ENCODE assay signal across 1 fruit fly cellular context in genomic region chr3R:29773833-29774324, dm6.
TF ChIP-seq lines count a peak whose summit lies in the region.

No protein-coding gene starts in this region.

TF ChIP-seq in whole organism, embryonic, 481 proteins besides CTCF, POLR2A, EP300 and RAD21 (continued from another document and continues in another):
- TF ChIP-seq CG5180 (GFP tag; optimal IDR thresholded peaks at IDR 0.05; lab: Kevin White, UChicago), result peak; percentile 9
- TF ChIP-seq eve (GFP tag; optimal IDR thresholded peaks at IDR 0.05; lab: Kevin White, UChicago), result peak in 1 of 2 experiments; percentile 96
- TF ChIP-seq Atf6 (GFP tag; IDR thresholded peaks at IDR 0.05; lab: Robert Waterston, UW), result peak; percentile 63
- no peak for TF ChIP-seq CG2202 (tag; optimal IDR thresholded peaks at IDR 0.05; lab: Kevin White, UChicago)
- TF ChIP-seq disco-r (GFP tag; optimal IDR thresholded peaks at IDR 0.05; lab: Kevin White, UChicago), result peak; percentile 48
- no peak for TF ChIP-seq CG15073 (GFP tag; optimal IDR thresholded peaks at IDR 0.05; lab: Kevin White, UChicago)
- peak; percentile 70 for TF ChIP-seq CG14441 (GFP tag; IDR thresholded peaks at IDR 0.05; lab: Robert Waterston, UW)
- no peak for TF ChIP-seq Dfd (GFP tag; optimal IDR thresholded peaks at IDR 0.05; lab: Kevin White, UChicago)
- TF ChIP-seq Ets97D (GFP tag; optimal IDR thresholded peaks at IDR 0.05; lab: Kevin White, UChicago), result peak; percentile 31
- TF ChIP-seq CG3407 (GFP tag; optimal IDR thresholded peaks at IDR 0.05; lab: Kevin White, UChicago), result peak; percentile 18
- peak; percentile 18 for TF ChIP-seq ATbp (GFP tag; optimal IDR thresholded peaks at IDR 0.05; lab: Kevin White, UChicago)
- peak; percentile 59 for TF ChIP-seq ci (GFP tag; IDR thresholded peaks at IDR 0.05; lab: Robert Waterston, UW)
- peak; percentile 41 for TF ChIP-seq CG11723 (GFP tag; optimal IDR thresholded peaks at IDR 0.05; lab: Kevin White, UChicago)
- TF ChIP-seq Med (GFP tag; lab: Kevin White, UChicago), result peak; percentile 96
- no peak for TF ChIP-seq D (optimal IDR thresholded peaks at IDR 0.05; lab: Kevin White, UChicago)
- TF ChIP-seq D (GFP tag; optimal IDR thresholded peaks at IDR 0.05; lab: Kevin White, UChicago), result peak; percentile 19
- TF ChIP-seq CG16779 (GFP tag; IDR thresholded peaks at IDR 0.05; lab: Robert Waterston, UW), result 0 out of 2 replicates have a peak, but pooled peaks have one; percentile 6
- peak; percentile 78 for TF ChIP-seq Ptx1 (GFP tag; IDR thresholded peaks at IDR 0.05; lab: Robert Waterston, UW)
- TF ChIP-seq ken (GFP tag; IDR thresholded peaks at IDR 0.05; lab: Robert Waterston, UW), result peak; percentile 61; the same call in 1 of the 3 replicates
- no peak for TF ChIP-seq CG9797 (GFP tag; optimal IDR thresholded peaks at IDR 0.05; lab: Kevin White, UChicago)
- TF ChIP-seq Vsx1 (GFP tag; optimal IDR thresholded peaks at IDR 0.05; lab: Kevin White, UChicago), result no peak
- peak; percentile 34 for TF ChIP-seq E2f2 (GFP tag; IDR thresholded peaks at IDR 0.05; lab: Robert Waterston, UW)
- TF ChIP-seq CG7357 (GFP tag; IDR thresholded peaks at IDR 0.05; lab: Robert Waterston, UW), result peak; percentile 66; the same call in 2 of the 3 replicates
- no peak for TF ChIP-seq dan (GFP tag; IDR thresholded peaks at IDR 0.05; lab: Robert Waterston, UW)
- peak; percentile 64; the same call in 1 of the 2 replicates for TF ChIP-seq CG4730 (GFP tag; IDR thresholded peaks at IDR 0.05; lab: Robert Waterston, UW)
- peak; percentile 47 for TF ChIP-seq scrt (GFP tag; optimal IDR thresholded peaks at IDR 0.05; lab: Kevin White, UChicago)
- TF ChIP-seq D19A (tag; optimal IDR thresholded peaks at IDR 0.05; lab: Kevin White, UChicago), result peak; percentile 98
- peak; percentile 21 for TF ChIP-seq CG6254 (GFP tag; optimal IDR thresholded peaks at IDR 0.05; lab: Kevin White, UChicago)
- TF ChIP-seq otp (GFP tag; IDR thresholded peaks at IDR 0.05; lab: Robert Waterston, UW), result 0 out of 3 replicates have a peak, but pooled peaks have one; percentile 30
- TF ChIP-seq Ssrp (tag; optimal IDR thresholded peaks at IDR 0.05; lab: Kevin White, UChicago), result peak; percentile 73
- peak; percentile 34 for TF ChIP-seq Side (GFP tag; optimal IDR thresholded peaks at IDR 0.05; lab: Kevin White, UChicago)
- peak; percentile 94 for TF ChIP-seq row (GFP tag; IDR thresholded peaks at IDR 0.05; lab: Robert Waterston, UW)
- TF ChIP-seq CG7987 (GFP tag; optimal IDR thresholded peaks at IDR 0.05; lab: Kevin White, UChicago), result peak; percentile 0
- peak; percentile 54 for TF ChIP-seq Nf-YB (GFP tag; optimal IDR thresholded peaks at IDR 0.05; lab: Kevin White, UChicago)
- TF ChIP-seq nmo (GFP tag; optimal IDR thresholded peaks at IDR 0.05; lab: Kevin White, UChicago), result peak; percentile 83
- TF ChIP-seq H2.0 (GFP tag; IDR thresholded peaks at IDR 0.05; lab: Robert Waterston, UW), result peak; percentile 33; the same call in 1 of the 2 replicates
- TF ChIP-seq lov (optimal IDR thresholded peaks at IDR 0.05; lab: Kevin White, UChicago), result no peak
- no peak for TF ChIP-seq lov (GFP tag; IDR thresholded peaks at IDR 0.05; lab: Robert Waterston, UW)
- peak; percentile 64 for TF ChIP-seq CG12104 (GFP tag; optimal IDR thresholded peaks at IDR 0.05; lab: Kevin White, UChicago)
- TF ChIP-seq vfl (GFP tag; optimal IDR thresholded peaks at IDR 0.05; lab: Kevin White, UChicago), result peak; percentile 64
- TF ChIP-seq cad (GFP tag; optimal IDR thresholded peaks at IDR 0.05; lab: Kevin White, UChicago), result no peak
- no peak for TF ChIP-seq sens-2 (GFP tag; IDR thresholded peaks at IDR 0.05; lab: Robert Waterston, UW)
- no peak for TF ChIP-seq Dll (GFP tag; IDR thresholded peaks at IDR 0.05; lab: Robert Waterston, UW; ENCODE audit: partially characterized antibody)
- TF ChIP-seq inv (GFP tag; IDR thresholded peaks at IDR 0.05; lab: Robert Waterston, UW; ENCODE audit: partially characterized antibody), result no peak
- TF ChIP-seq CG18476 (GFP tag; optimal IDR thresholded peaks at IDR 0.05; lab: Kevin White, UChicago), result peak; percentile 59
- TF ChIP-seq dysf (GFP tag; IDR thresholded peaks at IDR 0.05; lab: Robert Waterston, UW), result peak; percentile 89
- TF ChIP-seq nerfin-1 (tag; optimal IDR thresholded peaks at IDR 0.05; lab: Kevin White, UChicago), result no peak
- peak; percentile 57; the same call in 2 of the 3 replicates for TF ChIP-seq so (GFP tag; IDR thresholded peaks at IDR 0.05; lab: Robert Waterston, UW)
- TF ChIP-seq CG1602 (GFP tag; optimal IDR thresholded peaks at IDR 0.05; lab: Kevin White, UChicago), result peak; percentile 66
- no peak for TF ChIP-seq CG13287 (GFP tag; IDR thresholded peaks at IDR 0.05; lab: Robert Waterston, UW; ENCODE audit: partially characterized antibody)
- peak; percentile 28 for TF ChIP-seq CG8290 (GFP tag; optimal IDR thresholded peaks at IDR 0.05; lab: Kevin White, UChicago)
- TF ChIP-seq CG8290 (tag; optimal IDR thresholded peaks at IDR 0.05; lab: Kevin White, UChicago), result peak in 1 of 2 experiments; percentile 70
- peak; percentile 57 for TF ChIP-seq CG14667 (GFP tag; IDR thresholded peaks at IDR 0.05; lab: Robert Waterston, UW)
- peak; percentile 55; the same call in 2 of the 3 replicates for TF ChIP-seq croc (GFP tag; conservative IDR thresholded peaks at IDR 0.05; lab: Robert Waterston, UW)
- TF ChIP-seq lola (GFP tag; optimal IDR thresholded peaks at IDR 0.05; lab: Kevin White, UChicago), result peak in 1 of 3 experiments; percentile 50
- peak; percentile 74 for TF ChIP-seq toy (GFP tag; IDR thresholded peaks at IDR 0.05; lab: Robert Waterston, UW)
- TF ChIP-seq CG6689 (GFP tag; IDR thresholded peaks at IDR 0.05; lab: Robert Waterston, UW), result peak; percentile 58
- TF ChIP-seq bsh (GFP tag; optimal IDR thresholded peaks at IDR 0.05; lab: Kevin White, UChicago), result peak; percentile 56 to 57
- TF ChIP-seq bigmax (GFP tag; optimal IDR thresholded peaks at IDR 0.05; lab: Kevin White, UChicago), result no peak
- TF ChIP-seq Dek (tag; optimal IDR thresholded peaks at IDR 0.05; lab: Kevin White, UChicago), result peak; percentile 71
- peak; percentile 53 for TF ChIP-seq chn (GFP tag; optimal IDR thresholded peaks at IDR 0.05; lab: Kevin White, UChicago)
- peak; percentile 68; the same call in 1 of the 2 replicates for TF ChIP-seq wor (GFP tag; IDR thresholded peaks at IDR 0.05; lab: Robert Waterston, UW)
- peak; percentile 19 for TF ChIP-seq CG4617 (GFP tag; optimal IDR thresholded peaks at IDR 0.05; lab: Kevin White, UChicago; ENCODE audit: borderline replicate concordance)
- no peak for TF ChIP-seq CG4360 (GFP tag; IDR thresholded peaks at IDR 0.05; lab: Robert Waterston, UW)
- TF ChIP-seq caup (GFP tag; optimal IDR thresholded peaks at IDR 0.05; lab: Kevin White, UChicago; ENCODE audit: severe bottlenecking), result peak; percentile 60
- TF ChIP-seq Aef1 (GFP tag; IDR thresholded peaks at IDR 0.05; lab: Robert Waterston, UW), result peak; percentile 73
- peak; percentile 75 for TF ChIP-seq CG13775 (GFP tag; optimal IDR thresholded peaks at IDR 0.05; lab: Kevin White, UChicago)
- TF ChIP-seq CkIIα-i1 (GFP tag; IDR thresholded peaks at IDR 0.05; lab: Robert Waterston, UW), result no peak
- peak; percentile 89 for TF ChIP-seq HLH54F (GFP tag; optimal IDR thresholded peaks at IDR 0.05; lab: Kevin White, UChicago)
- TF ChIP-seq CG12236 (GFP tag; optimal IDR thresholded peaks at IDR 0.05; lab: Kevin White, UChicago), result peak; percentile 31
- peak; percentile 67 for TF ChIP-seq pum (GFP tag; optimal IDR thresholded peaks at IDR 0.05; lab: Kevin White, UChicago)
- peak; percentile 70 for TF ChIP-seq CG12071 (GFP tag; optimal IDR thresholded peaks at IDR 0.05; lab: Kevin White, UChicago)
- TF ChIP-seq trh (GFP tag; optimal IDR thresholded peaks at IDR 0.05; lab: Kevin White, UChicago), result peak; percentile 27
- TF ChIP-seq CG31441 (GFP tag; IDR thresholded peaks at IDR 0.05; lab: Robert Waterston, UW), result peak; percentile 54; the same call in 1 of the 2 replicates
- TF ChIP-seq CG1529 (GFP tag; optimal IDR thresholded peaks at IDR 0.05; lab: Kevin White, UChicago), result peak; percentile 32
- no peak for TF ChIP-seq CG8359 (GFP tag; optimal IDR thresholded peaks at IDR 0.05; lab: Kevin White, UChicago; ENCODE audit: borderline replicate concordance)
- TF ChIP-seq crc (GFP tag; optimal IDR thresholded peaks at IDR 0.05; lab: Kevin White, UChicago), result peak; percentile 55
- TF ChIP-seq br (optimal IDR thresholded peaks at IDR 0.05; lab: Kevin White, UChicago), result no peak
- TF ChIP-seq CG3163 (GFP tag; optimal IDR thresholded peaks at IDR 0.05; lab: Kevin White, UChicago), result peak; percentile 57
- TF ChIP-seq gt (GFP tag; IDR thresholded peaks at IDR 0.05; lab: Robert Waterston, UW), result no peak
- TF ChIP-seq fd3F (GFP tag; optimal IDR thresholded peaks at IDR 0.05; lab: Kevin White, UChicago), result peak; percentile 81
- TF ChIP-seq CG5953 (GFP tag; IDR thresholded peaks at IDR 0.05; lab: Robert Waterston, UW), result no peak
- no peak for TF ChIP-seq hb (GFP tag; IDR thresholded peaks at IDR 0.05; lab: Robert Waterston, UW; ENCODE audit: partially characterized antibody)
- TF ChIP-seq rib (GFP tag; IDR thresholded peaks at IDR 0.05; lab: Robert Waterston, UW), result peak; percentile 56
- TF ChIP-seq CG32772 (GFP tag; IDR thresholded peaks at IDR 0.05; lab: Robert Waterston, UW), result peak; percentile 57
- TF ChIP-seq da (GFP tag; optimal IDR thresholded peaks at IDR 0.05; lab: Kevin White, UChicago), result no peak
- peak; percentile 89 for TF ChIP-seq shn (GFP tag; optimal IDR thresholded peaks at IDR 0.05; lab: Kevin White, UChicago)
- no peak for TF ChIP-seq vnd (GFP tag; IDR thresholded peaks at IDR 0.05; lab: Robert Waterston, UW; ENCODE audit: partially characterized antibody)
- TF ChIP-seq CG31388 (GFP tag; optimal IDR thresholded peaks at IDR 0.05; lab: Kevin White, UChicago), result no peak
- TF ChIP-seq Doc3 (GFP tag; IDR thresholded peaks at IDR 0.05; lab: Robert Waterston, UW; ENCODE audit: partially characterized antibody), result no peak
- TF ChIP-seq sug (tag; optimal IDR thresholded peaks at IDR 0.05; lab: Kevin White, UChicago), result peak; percentile 40
- TF ChIP-seq ewg (GFP tag; optimal IDR thresholded peaks at IDR 0.05; lab: Kevin White, UChicago), result peak; percentile 33
- TF ChIP-seq CG10431 (GFP tag; optimal IDR thresholded peaks at IDR 0.05; lab: Kevin White, UChicago), result no peak
- peak; percentile 76 for TF ChIP-seq Oli (tag; optimal IDR thresholded peaks at IDR 0.05; lab: Kevin White, UChicago)
- TF ChIP-seq pnt (GFP tag; optimal IDR thresholded peaks at IDR 0.05; lab: Kevin White, UChicago), result peak; percentile 56
- peak; percentile 2 for TF ChIP-seq Sry-δ (GFP tag; optimal IDR thresholded peaks at IDR 0.05; lab: Kevin White, UChicago)
- TF ChIP-seq CG1024 (GFP tag; IDR thresholded peaks at IDR 0.05; lab: Robert Waterston, UW), result no peak
- peak; percentile 52 for TF ChIP-seq CG8924 (tag; optimal IDR thresholded peaks at IDR 0.05; lab: Kevin White, UChicago)
- peak; percentile 82 for TF ChIP-seq CG32532 (GFP tag; IDR thresholded peaks at IDR 0.05; lab: Robert Waterston, UW)
- TF ChIP-seq CG2889 (GFP tag; IDR thresholded peaks at IDR 0.05; lab: Robert Waterston, UW), result peak; percentile 37; the same call in 1 of the 3 replicates
- TF ChIP-seq CG2875 (GFP tag; optimal IDR thresholded peaks at IDR 0.05; lab: Kevin White, UChicago), result peak; percentile 36
- TF ChIP-seq ranshi (GFP tag; IDR thresholded peaks at IDR 0.05; lab: Robert Waterston, UW), result peak; percentile 67; the same call in 1 of the 2 replicates
- peak; percentile 38 for TF ChIP-seq CG10654 (GFP tag; optimal IDR thresholded peaks at IDR 0.05; lab: Kevin White, UChicago)
- no peak for TF ChIP-seq Deaf1 (tag; optimal IDR thresholded peaks at IDR 0.05; lab: Kevin White, UChicago)
- TF ChIP-seq exex (tag; optimal IDR thresholded peaks at IDR 0.05; lab: Kevin White, UChicago), result peak; percentile 65
- no peak for TF ChIP-seq Sry-β (GFP tag; optimal IDR thresholded peaks at IDR 0.05; lab: Kevin White, UChicago)
- no peak for TF ChIP-seq kah (GFP tag; optimal IDR thresholded peaks at IDR 0.05; lab: Kevin White, UChicago)
- peak; percentile 99 for TF ChIP-seq CG13894 (tag; optimal IDR thresholded peaks at IDR 0.05; lab: Kevin White, UChicago)
- TF ChIP-seq CG1603 (tag; optimal IDR thresholded peaks at IDR 0.05; lab: Kevin White, UChicago), result peak; percentile 23
- TF ChIP-seq dpn (GFP tag; optimal IDR thresholded peaks at IDR 0.05; lab: Kevin White, UChicago), result peak; percentile 76 to 88
- peak; percentile 75 for TF ChIP-seq CG8944 (GFP tag; optimal IDR thresholded peaks at IDR 0.05; lab: Kevin White, UChicago)
- TF ChIP-seq Drgx (GFP tag; IDR thresholded peaks at IDR 0.05; lab: Robert Waterston, UW), result peak; percentile 71
- TF ChIP-seq CG4404 (GFP tag; IDR thresholded peaks at IDR 0.05; lab: Robert Waterston, UW), result peak; percentile 74
- TF ChIP-seq chinmo (GFP tag; IDR thresholded peaks at IDR 0.05; lab: Robert Waterston, UW; ENCODE audit: partially characterized antibody), result no peak
- TF ChIP-seq zen2 (GFP tag; IDR thresholded peaks at IDR 0.05; lab: Robert Waterston, UW; ENCODE audit: partially characterized antibody), result no peak
- no peak for TF ChIP-seq Opbp (GFP tag; IDR thresholded peaks at IDR 0.05; lab: Robert Waterston, UW; ENCODE audit: partially characterized antibody)
- peak; percentile 33 for TF ChIP-seq dm (GFP tag; optimal IDR thresholded peaks at IDR 0.05; lab: Kevin White, UChicago)
- no peak for TF ChIP-seq CG3838 (GFP tag; optimal IDR thresholded peaks at IDR 0.05; lab: Kevin White, UChicago)
- peak; percentile 40 for TF ChIP-seq Hmx (GFP tag; optimal IDR thresholded peaks at IDR 0.05; lab: Kevin White, UChicago)
- peak; percentile 79 for TF ChIP-seq CG12391 (tag; optimal IDR thresholded peaks at IDR 0.05; lab: Kevin White, UChicago)
- no peak for TF ChIP-seq z (GFP tag; IDR thresholded peaks at IDR 0.05; lab: Robert Waterston, UW)
- TF ChIP-seq pho (GFP tag; optimal IDR thresholded peaks at IDR 0.05; lab: Kevin White, UChicago), result peak; percentile 86
- peak; percentile 49 for TF ChIP-seq Oaz (GFP tag; IDR thresholded peaks at IDR 0.05; lab: Robert Waterston, UW)
- peak; percentile 47 for TF ChIP-seq CG15696 (tag; optimal IDR thresholded peaks at IDR 0.05; lab: Kevin White, UChicago)
- peak; percentile 78 for TF ChIP-seq CG18619 (GFP tag; optimal IDR thresholded peaks at IDR 0.05; lab: Kevin White, UChicago)
- no peak for TF ChIP-seq CG10565 (GFP tag; optimal IDR thresholded peaks at IDR 0.05; lab: Kevin White, UChicago)
- TF ChIP-seq CG10147 (GFP tag; optimal IDR thresholded peaks at IDR 0.05; lab: Kevin White, UChicago), result peak; percentile 81
- TF ChIP-seq CG18011 (GFP tag; optimal IDR thresholded peaks at IDR 0.05; lab: Kevin White, UChicago), result peak; percentile 25
- TF ChIP-seq tap (tag; optimal IDR thresholded peaks at IDR 0.05; lab: Kevin White, UChicago), result peak; percentile 28
- peak; percentile 15 for TF ChIP-seq zen (tag; optimal IDR thresholded peaks at IDR 0.05; lab: Kevin White, UChicago)
